Worm (Caenorhabditis elegans): ENCODE measurements around the gene F47F2.3.

The F47F2.3 gene

ce11 chrX:3895577-3895976 lies at the start of gene F47F2.3:
F47F2.3 (minus strand) TSS chrX:3895677.
- TF ChIP-seq ceh-39 (tag; optimal IDR thresholded peaks at IDR 0.05) (no peak), unc-62 (GFP tag; optimal IDR thresholded peaks at IDR 0.05) (no peak), nhr-76 (tag; optimal IDR thresholded peaks at IDR 0.05) (no peak), elt-3 (tag; optimal IDR thresholded peaks at IDR 0.05) (no peak), ham-2 (GFP tag; optimal IDR thresholded peaks at IDR 0.05) (no peak), nhr-2 (tag; optimal IDR thresholded peaks at IDR 0.05) (no peak), cnd-1 (tag; optimal IDR thresholded peaks at IDR 0.05) (no peak)

DNA sequence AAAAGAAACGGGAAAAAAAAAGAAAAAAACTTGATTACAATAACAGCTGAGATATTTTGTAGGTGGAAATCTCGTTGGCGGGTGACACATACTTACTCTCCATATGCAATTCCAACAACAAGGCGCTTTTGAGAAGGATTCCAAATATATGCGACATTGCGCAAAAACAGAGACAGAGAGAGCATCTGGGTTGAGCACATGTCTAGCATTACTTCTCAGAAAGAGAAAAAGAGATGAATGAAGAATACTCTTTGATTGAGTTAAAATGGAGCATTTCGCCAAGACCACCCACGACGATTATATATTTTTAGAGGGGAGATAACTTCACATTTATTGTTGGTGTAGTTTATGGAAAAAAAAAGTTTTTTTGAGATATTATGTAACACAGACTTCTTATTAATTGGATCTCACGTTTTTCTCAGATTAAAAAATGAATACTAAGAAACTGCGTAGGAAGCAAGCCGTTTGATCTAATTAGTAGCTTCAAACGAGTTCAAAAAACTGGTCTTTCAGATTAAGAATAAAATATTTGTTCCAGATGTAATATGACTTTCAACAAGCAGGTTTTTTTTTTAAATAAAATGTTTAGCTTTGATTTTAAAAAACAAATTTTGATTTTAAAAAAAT lies 49.6 kb upstream of the F47F2.3 start:
- peak; percentile 77 for TF ChIP-seq ces-1 (GFP tag; optimal IDR thresholded peaks at IDR 0.05)
- TF ChIP-seq mab-5 (tag; optimal IDR thresholded peaks at IDR 0.05), result no peak
- no peak for TF ChIP-seq zip-8 (tag; optimal IDR thresholded peaks at IDR 0.05)
- no peak for TF ChIP-seq nhr-2 (tag; optimal IDR thresholded peaks at IDR 0.05)
- TF ChIP-seq mep-1 (tag; optimal IDR thresholded peaks at IDR 0.05), result no peak

DNA sequence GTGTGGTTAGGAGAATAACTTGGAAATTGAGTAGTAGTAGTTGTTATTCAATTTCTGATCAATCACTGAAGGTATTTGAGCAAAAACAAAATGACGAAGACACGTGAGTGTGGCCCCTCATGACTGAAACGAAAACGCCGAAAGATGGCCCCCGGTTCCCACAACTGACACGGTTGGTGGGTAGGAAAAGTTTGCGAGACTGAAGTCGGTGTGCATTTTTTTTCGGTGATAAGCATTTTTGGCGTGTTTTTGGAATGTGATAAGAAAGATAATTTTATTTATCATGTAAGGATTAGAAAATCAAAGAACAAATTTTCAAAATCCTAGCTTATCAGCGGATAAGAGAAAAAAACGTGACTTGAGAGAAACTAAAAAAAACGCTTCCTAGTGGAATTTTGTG lies 48.6 kb upstream of the F47F2.3 start:
- TF ChIP-seq nhr-2 (tag; optimal IDR thresholded peaks at IDR 0.05) (no peak), lsy-2 (tag; optimal IDR thresholded peaks at IDR 0.05) (no peak), bed-3 (GFP tag; optimal IDR thresholded peaks at IDR 0.05) (no peak), drap-1 (GFP tag; optimal IDR thresholded peaks at IDR 0.05) (no peak), blmp-1 (tag; optimal IDR thresholded peaks at IDR 0.05) (no peak), sptf-1 (tag; optimal IDR thresholded peaks at IDR 0.05) (no peak), mab-5 (tag; optimal IDR thresholded peaks at IDR 0.05) (no peak), tbx-8 (GFP tag; optimal IDR thresholded peaks at IDR 0.05) (no peak), mep-1 (tag; optimal IDR thresholded peaks at IDR 0.05) (no peak), nhr-12 (tag; optimal IDR thresholded peaks at IDR 0.05) (no peak), ceh-39 (tag; optimal IDR thresholded peaks at IDR 0.05) (no peak)

DNA sequence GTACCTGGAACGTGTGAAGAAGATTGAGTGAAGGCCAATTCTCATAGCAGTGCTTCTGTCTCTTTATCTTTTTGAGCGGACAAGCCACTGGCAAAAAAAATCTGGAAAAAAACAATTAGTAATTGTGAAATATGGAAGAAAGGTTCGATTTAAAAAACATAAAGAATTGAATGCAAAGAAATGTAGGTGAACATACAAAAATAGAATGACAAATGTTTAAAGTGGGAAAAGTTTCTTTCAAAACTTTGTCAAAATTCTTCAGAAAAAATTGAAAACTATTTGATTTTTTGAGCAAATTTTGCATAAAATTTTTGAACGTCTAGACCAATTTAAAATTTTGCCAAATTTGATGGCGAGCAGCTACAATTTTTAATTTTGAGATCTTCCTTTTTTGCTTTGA lies 47.7 kb upstream of the F47F2.3 start, which contains the start of gene ptp-4A2:
Gene ptp-4A2, minus strand, starts transcription at position 101 of the 400 bp plus-strand sequence.
- TF ChIP-seq tbx-8 (GFP tag; optimal IDR thresholded peaks at IDR 0.05) (no peak), sem-2 (GFP tag; optimal IDR thresholded peaks at IDR 0.05) (no peak), elt-3 (tag; optimal IDR thresholded peaks at IDR 0.05) (no peak), nhr-28 (tag; optimal IDR thresholded peaks at IDR 0.05) (no peak), lin-13 (tag; optimal IDR thresholded peaks at IDR 0.05) (no peak), ceh-39 (tag; optimal IDR thresholded peaks at IDR 0.05) (no peak), ham-2 (GFP tag; optimal IDR thresholded peaks at IDR 0.05) (no peak), bed-3 (GFP tag; optimal IDR thresholded peaks at IDR 0.05) (no peak), snpc-4 (tag; optimal IDR thresholded peaks at IDR 0.05) (no peak), zip-8 (tag; optimal IDR thresholded peaks at IDR 0.05) (no peak), ceh-43 (GFP tag; optimal IDR thresholded peaks at IDR 0.05) (no peak), blmp-1 (tag; optimal IDR thresholded peaks at IDR 0.05) (no peak), nhr-237 (tag; optimal IDR thresholded peaks at IDR 0.05) (no peak), ces-1 (GFP tag; optimal IDR thresholded peaks at IDR 0.05) (no peak), drap-1 (GFP tag; optimal IDR thresholded peaks at IDR 0.05) (no peak), lin-32 (GFP tag; optimal IDR thresholded peaks at IDR 0.05) (no peak), elt-1 (tag; optimal IDR thresholded peaks at IDR 0.05; ENCODE audit: borderline replicate concordance, insufficient read depth) (no peak)

ce11 chrX:3942267-3942666 lies 46.8 kb upstream of the F47F2.3 start, which contains the start of gene T19D2.13:
T19D2.13 (minus strand) TSS chrX:3942367.
- TF ChIP-seq pha-4 (tag; optimal IDR thresholded peaks at IDR 0.05), result no peak
- no peak for TF ChIP-seq unc-62 (GFP tag; optimal IDR thresholded peaks at IDR 0.05)
- TF ChIP-seq unc-39 (tag; optimal IDR thresholded peaks at IDR 0.05), result no peak
- no peak for TF ChIP-seq zip-8 (tag; optimal IDR thresholded peaks at IDR 0.05)
- no peak for TF ChIP-seq flh-1 (GFP tag; optimal IDR thresholded peaks at IDR 0.05)

ce11 chrX:3938950-3939349 lies 43.5 kb upstream of the F47F2.3 start, which contains the start of gene T19D2.3:
T19D2.3 (plus strand) TSS chrX:3939250.
- no peak for TF ChIP-seq cnd-1 (tag; optimal IDR thresholded peaks at IDR 0.05)
- no peak for TF ChIP-seq nhr-12 (tag; optimal IDR thresholded peaks at IDR 0.05)
- TF ChIP-seq ceh-39 (tag; optimal IDR thresholded peaks at IDR 0.05), result no peak
- TF ChIP-seq mls-2 (tag; optimal IDR thresholded peaks at IDR 0.05), result no peak
- no peak for TF ChIP-seq snpc-4 (tag; optimal IDR thresholded peaks at IDR 0.05)
- TF ChIP-seq elt-1 (tag; optimal IDR thresholded peaks at IDR 0.05; ENCODE audit: borderline replicate concordance, insufficient read depth), result no peak
- no peak for TF ChIP-seq pha-4 (tag; optimal IDR thresholded peaks at IDR 0.05)
- TF ChIP-seq mep-1 (tag; optimal IDR thresholded peaks at IDR 0.05), result no peak
- TF ChIP-seq unc-120 (tag; optimal IDR thresholded peaks at IDR 0.05; ENCODE audit: poor library complexity, severe bottlenecking), result no peak
- no peak for TF ChIP-seq ceh-43 (GFP tag; optimal IDR thresholded peaks at IDR 0.05)
- TF ChIP-seq zip-8 (tag; optimal IDR thresholded peaks at IDR 0.05), result no peak

Data from whole organism, mixed stage, embryonic.